Worm (Caenorhabditis elegans) whole organism, early embryonic: ENCODE measurements around the gene C49A9.6.

Source experiments
- B0310.2 ChIP-seq: sonication (generic microtip); optimal IDR thresholded peaks from 2 replicates; lab custom pipeline; 2016; ENCODE audit warnings: mild to moderate bottlenecking, missing genetic modification characterization, missing compliant biosample characterization
- F13C5.2 ChIP-seq: sonication (generic microtip); optimal IDR thresholded peaks from 2 replicates; lab custom pipeline; 2017; ENCODE audit warnings: mild to moderate bottlenecking, missing genetic modification characterization, inconsistent platforms, missing compliant biosample characterization
- aly-1 ChIP-seq: sonication (generic microtip); optimal IDR thresholded peaks from 2 replicates; lab custom pipeline; 2016; ENCODE audit warnings: missing genetic modification characterization, missing compliant biosample characterization
- ama-1 ChIP-seq: fragments of 150-350 bp; optimal IDR thresholded peaks from 2 replicates; lab custom pipeline; 2014
- ceh-13 ChIP-seq: fragments of 200-800 bp; sonication (Bioruptor generic); optimal IDR thresholded peaks from 2 replicates; lab custom pipeline; 2018; ENCODE audit warnings: mild to moderate bottlenecking, missing genetic modification characterization, missing compliant biosample characterization
- ceh-36 ChIP-seq: sonication (generic microtip); optimal IDR thresholded peaks from 2 replicates; lab custom pipeline; 2016; ENCODE audit warnings: missing genetic modification characterization, inconsistent platforms, missing compliant biosample characterization
- ets-7 ChIP-seq: sonication (generic microtip); optimal IDR thresholded peaks from 2 replicates; lab custom pipeline; 2016; ENCODE audit warnings: missing genotype, missing genetic modification characterization, missing compliant biosample characterization
- flt-1 ChIP-seq: fragments of 200-800 bp; sonication (Bioruptor generic); IDR thresholded peaks from 2 replicates; pipeline ENCODE4 v1.3.6; 2022; ENCODE audit warnings: missing genetic modification characterization, missing compliant biosample characterization
- hmbx-1 ChIP-seq: sonication (generic microtip); optimal IDR thresholded peaks from 2 replicates; lab custom pipeline; 2016; ENCODE audit warnings: mild to moderate bottlenecking, missing genetic modification characterization, missing compliant biosample characterization
- hmg-4 ChIP-seq: fragments of 200-800 bp; sonication (Bioruptor generic); optimal IDR thresholded peaks from 2 replicates; lab custom pipeline; 2018; ENCODE audit warnings: mild to moderate bottlenecking, missing genetic modification characterization, missing compliant biosample characterization
- hnd-1 ChIP-seq: sonication (generic microtip); optimal IDR thresholded peaks from 2 replicates; lab custom pipeline; 2016; ENCODE audit warnings: missing genetic modification characterization, missing compliant biosample characterization
- pes-1 ChIP-seq: fragments of 200-800 bp; sonication (Bioruptor generic); IDR thresholded peaks from 2 replicates; pipeline ENCODE4 v1.3.6; 2022; ENCODE audit warnings: missing genetic modification reagents, missing genetic modification characterization, missing compliant biosample characterization
- scrt-1 ChIP-seq: fragments of 200-800 bp; sonication (Bioruptor generic); IDR thresholded peaks from 2 replicates; pipeline ENCODE4 v1.3.6; 2022; ENCODE audit warnings: missing genetic modification characterization, missing compliant biosample characterization
- sea-1 ChIP-seq: fragments of 200-800 bp; sonication (Bioruptor generic); conservative IDR thresholded peaks from 2 replicates; pipeline ENCODE4 v1.3.6; 2022; ENCODE audit warnings: missing genetic modification characterization, missing compliant biosample characterization
- tbx-11 ChIP-seq: fragments of 200-800 bp; sonication (Bioruptor generic); IDR thresholded peaks from 2 replicates; pipeline ENCODE4 v1.3.6; 2022; ENCODE audit warnings: missing genetic modification characterization, missing compliant biosample characterization
- tbx-37 ChIP-seq: fragments of 200-800 bp; sonication (Bioruptor generic); conservative IDR thresholded peaks from 2 replicates; pipeline ENCODE4 v1.3.6; 2022; ENCODE audit warnings: missing genetic modification reagents, missing genetic modification characterization, missing compliant biosample characterization
- tra-4 ChIP-seq: sonication (generic microtip); optimal IDR thresholded peaks from 2 replicates; lab custom pipeline; 2017; ENCODE audit warnings: missing genetic modification characterization, missing compliant biosample characterization

C49A9.6 gene

DNA sequence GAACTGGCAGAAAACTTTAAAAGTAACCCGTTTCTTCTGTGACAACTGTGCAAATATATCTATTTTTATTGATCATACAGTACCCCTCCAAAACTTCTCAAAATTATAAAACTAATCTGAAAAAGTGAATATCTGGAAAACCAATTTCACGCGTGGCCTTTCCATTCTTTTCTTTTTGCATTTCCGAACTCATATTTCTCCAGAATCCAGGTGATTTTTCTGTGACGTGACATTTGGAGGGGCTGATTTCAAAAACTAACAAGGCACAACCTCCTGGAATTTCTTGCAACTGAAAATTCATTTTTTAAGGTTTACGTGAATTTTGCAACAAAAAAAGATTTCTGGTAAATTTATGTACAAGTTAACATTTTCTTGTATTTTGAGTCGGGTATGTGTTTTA is 10.5 kb upstream of the C49A9.6 start:
- no peak for TF ChIP-seq ets-7 (tag; lab: Kevin White, UChicago)
- TF ChIP-seq scrt-1: no peak
- TF ChIP-seq tbx-37: no peak
- TF ChIP-seq ceh-36 (tag; lab: Kevin White, UChicago): no peak
- TF ChIP-seq F13C5.2 (tag; lab: Kevin White, UChicago): no peak
- TF ChIP-seq hnd-1 (tag; lab: Kevin White, UChicago): no peak

DNA sequence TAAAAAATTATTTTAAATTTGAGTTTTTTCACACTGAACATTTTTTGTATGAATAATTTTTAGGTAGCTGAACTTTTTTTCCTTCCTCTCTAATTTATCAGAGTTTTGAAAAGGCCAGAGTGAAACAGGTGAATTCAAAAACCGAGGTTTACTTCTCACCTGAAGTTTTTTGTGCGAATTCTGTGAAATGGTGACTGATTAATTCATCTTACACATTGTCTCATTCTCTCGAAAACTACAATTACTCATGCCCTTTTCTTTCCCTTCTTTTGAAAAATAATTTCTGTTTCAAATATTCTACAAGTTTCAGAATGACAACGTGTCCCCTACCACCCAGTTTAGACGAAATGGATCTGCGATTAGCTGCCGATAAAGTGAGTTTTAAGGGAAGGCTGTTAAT is 9.0 kb upstream of the C49A9.6 start, which contains the start of gene tkr-2:
Gene tkr-2, plus strand, starts transcription at position 301 of the 400 bp plus-strand sequence.
- TF ChIP-seq flt-1 (GFP tag; lab: Robert Waterston, UW) (no peak), pes-1 (GFP tag; lab: Robert Waterston, UW) (no peak), ama-1 (lab: Kevin White, UChicago) (no peak), aly-1 (tag; lab: Kevin White, UChicago) (no peak), hnd-1 (tag; lab: Kevin White, UChicago) (no peak), F13C5.2 (tag; lab: Kevin White, UChicago) (no peak), tbx-11 (GFP tag; lab: Robert Waterston, UW) (no peak), tbx-37 (no peak)

DNA sequence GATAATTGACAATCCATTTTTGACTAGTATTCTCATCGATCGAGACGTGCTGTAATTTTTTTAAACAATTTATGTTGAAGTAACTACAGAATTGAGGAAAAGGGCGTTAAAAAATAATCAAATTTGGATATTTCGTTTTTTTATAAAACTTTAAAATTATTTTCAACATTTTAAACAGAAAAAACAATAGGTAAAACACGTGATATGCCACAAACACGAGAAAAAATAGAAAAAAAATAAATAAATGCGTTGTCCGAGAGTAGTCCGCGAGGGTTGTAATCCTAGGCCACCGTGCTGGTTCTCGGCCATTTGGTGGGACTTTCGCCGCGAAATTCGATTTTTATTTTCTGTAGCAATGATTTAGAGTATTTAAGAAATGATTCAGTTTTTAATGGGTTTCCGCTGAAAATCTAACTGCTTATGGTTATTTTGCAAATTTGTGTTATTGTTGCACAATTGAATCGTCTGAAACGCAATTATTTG is 4.4 kb upstream of the C49A9.6 start, which contains the start of gene C49A9.10:
Gene C49A9.10, minus strand, starts transcription at position 51 of the 483 bp plus-strand sequence.
- TF ChIP-seq tbx-37: peak; percentile 90
- TF ChIP-seq scrt-1: 0 out of 2 replicates have a peak, but pooled peaks have one; percentile 23
- TF ChIP-seq F13C5.2 (tag; lab: Kevin White, UChicago): peak; percentile 35
- TF ChIP-seq sea-1: no peak
- no peak for TF ChIP-seq hmbx-1
- TF ChIP-seq ceh-36 (tag; lab: Kevin White, UChicago): no peak
- peak; percentile 74; the same call in 1 of the 2 replicates for TF ChIP-seq pes-1 (GFP tag; lab: Robert Waterston, UW)
- TF ChIP-seq tra-4 (tag; lab: Kevin White, UChicago): no peak
- TF ChIP-seq ama-1 (lab: Kevin White, UChicago): no peak
- no peak for TF ChIP-seq hnd-1 (tag; lab: Kevin White, UChicago)
- no peak for TF ChIP-seq B0310.2
- no peak for TF ChIP-seq hmg-4 (GFP tag; lab: Kevin White, UChicago)
- no peak for TF ChIP-seq ets-7 (tag; lab: Kevin White, UChicago)
- TF ChIP-seq flt-1 (GFP tag; lab: Robert Waterston, UW): peak; percentile 10; the same call in 1 of the 2 replicates
- no peak for TF ChIP-seq tbx-11 (GFP tag; lab: Robert Waterston, UW)
- no peak for TF ChIP-seq aly-1 (tag; lab: Kevin White, UChicago)

DNA sequence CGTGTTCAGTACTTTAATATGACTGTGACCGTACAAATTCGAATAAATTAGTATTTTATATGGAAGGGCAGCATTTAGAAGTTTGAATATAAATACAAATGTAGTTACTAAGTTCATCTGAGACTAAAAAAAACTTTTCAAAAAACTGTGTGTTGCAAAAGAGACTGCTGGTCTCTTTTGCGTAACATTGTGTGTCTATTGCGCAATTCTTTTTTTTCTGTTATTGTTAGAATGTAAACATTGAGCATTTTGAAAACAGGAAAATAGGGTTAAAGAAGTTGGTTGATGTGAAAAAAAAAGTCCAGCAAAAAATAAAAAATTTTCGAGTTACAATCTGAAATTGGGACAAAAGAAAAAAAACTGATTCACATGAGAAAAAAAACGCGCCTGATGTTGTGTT is 1.4 kb upstream of the C49A9.6 start:
- no peak for TF ChIP-seq tbx-11 (GFP tag; lab: Robert Waterston, UW)
- no peak for TF ChIP-seq ceh-36 (tag; lab: Kevin White, UChicago)
- no peak for TF ChIP-seq hnd-1 (tag; lab: Kevin White, UChicago)
- TF ChIP-seq flt-1 (GFP tag; lab: Robert Waterston, UW): no peak
- TF ChIP-seq ceh-13 (GFP tag; lab: Kevin White, UChicago): no peak
- no peak for TF ChIP-seq tra-4 (tag; lab: Kevin White, UChicago)
- no peak for TF ChIP-seq sea-1
- TF ChIP-seq hmbx-1: no peak
- no peak for TF ChIP-seq pes-1 (GFP tag; lab: Robert Waterston, UW)
- no peak for TF ChIP-seq scrt-1

DNA sequence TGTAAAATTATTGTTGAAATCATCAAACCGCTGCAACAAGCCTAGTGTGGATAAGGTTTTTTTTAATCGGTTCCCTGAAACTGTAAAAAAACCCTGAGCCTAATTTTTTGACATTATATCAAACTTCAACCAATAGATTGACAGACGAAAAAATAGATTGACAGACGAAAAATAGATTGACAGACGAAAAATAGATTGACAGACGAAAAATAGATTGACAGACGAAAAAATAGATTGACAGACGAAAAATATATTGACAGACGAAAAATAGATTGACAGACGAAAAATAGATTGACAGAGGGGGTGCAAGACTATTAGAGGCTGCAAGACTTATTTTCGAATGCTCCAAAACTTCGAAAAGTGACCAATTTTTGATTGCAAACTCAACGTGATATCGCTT is 778 bp upstream of the C49A9.6 start:
- TF ChIP-seq flt-1 (GFP tag; lab: Robert Waterston, UW) (peak; percentile 62), tbx-37 (peak; percentile 44; the same call in 1 of the 2 replicates)

DNA sequence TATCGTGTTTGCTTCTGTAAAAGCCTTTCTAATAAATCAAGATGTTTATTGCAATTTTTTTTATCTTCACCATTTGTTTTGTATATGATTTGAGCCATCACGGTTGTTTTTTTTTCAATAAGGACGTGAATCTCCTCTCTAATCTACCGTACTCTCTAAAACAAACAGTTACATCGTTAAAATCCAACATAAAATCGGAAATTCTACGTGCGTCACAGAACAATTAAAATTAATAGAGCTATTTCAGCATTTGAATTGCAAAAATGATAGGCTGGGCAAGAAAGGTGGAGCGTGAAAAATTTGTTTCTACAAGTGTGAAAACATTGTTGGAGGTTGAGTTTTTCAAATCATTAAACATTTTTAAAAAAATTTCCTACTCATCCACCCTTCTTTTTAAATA is 2.7 kb downstream of the C49A9.6 start, which contains the start of gene C49A9.5:
Gene C49A9.5, plus strand, starts transcription at position 271 of the 400 bp plus-strand sequence.
- TF ChIP-seq aly-1 (tag; lab: Kevin White, UChicago) (no peak), ceh-36 (tag; lab: Kevin White, UChicago) (no peak), tbx-37 (no peak), sea-1 (no peak), ets-7 (tag; lab: Kevin White, UChicago) (no peak), ama-1 (lab: Kevin White, UChicago) (no peak), F13C5.2 (tag; lab: Kevin White, UChicago) (no peak), hmbx-1 (no peak), scrt-1 (no peak), flt-1 (GFP tag; lab: Robert Waterston, UW) (no peak), pes-1 (GFP tag; lab: Robert Waterston, UW) (no peak), hnd-1 (tag; lab: Kevin White, UChicago) (no peak)

DNA sequence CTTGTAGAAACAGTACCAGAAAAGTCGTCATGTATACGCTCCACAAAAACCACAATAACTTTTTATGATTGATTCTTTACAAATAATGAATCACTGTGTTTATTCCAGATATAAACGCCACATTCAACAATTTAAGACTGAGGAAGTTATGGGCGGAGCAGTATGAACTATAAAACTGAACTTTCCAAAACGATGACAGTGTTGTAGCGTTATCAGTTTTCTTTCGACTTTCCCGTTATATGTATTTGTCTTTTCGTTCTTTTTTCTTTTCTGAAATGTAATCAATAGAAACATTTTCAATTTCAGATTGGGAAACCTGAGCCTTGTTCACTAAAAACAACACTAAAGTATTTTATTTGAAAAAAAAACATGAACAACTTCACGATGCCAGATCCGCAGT is 6.3 kb downstream of the C49A9.6 start, which contains the start of gene C49A9.9:
Gene C49A9.9, plus strand, starts transcription at position 307 of the 400 bp plus-strand sequence.
- TF ChIP-seq ceh-13 (GFP tag; lab: Kevin White, UChicago): no peak

DNA sequence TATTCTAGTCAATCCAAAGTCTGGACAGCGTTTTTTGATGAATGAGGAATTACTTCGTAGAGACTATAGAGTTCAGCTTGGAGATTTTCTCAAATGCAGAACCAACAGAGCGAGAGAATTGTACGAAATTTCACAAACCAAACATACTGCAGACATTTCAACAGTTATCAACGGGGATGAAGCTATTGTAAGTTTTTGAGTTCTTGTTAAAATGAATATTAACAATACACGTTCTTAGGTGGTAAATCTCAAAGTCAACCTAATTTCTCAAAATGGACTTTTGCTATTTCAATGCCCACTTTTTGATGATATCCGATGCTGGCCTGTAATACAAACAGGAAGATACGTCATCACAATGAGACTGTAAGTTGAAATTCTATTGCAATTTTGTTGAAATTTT is 6.8 kb downstream of the C49A9.6 start:
- TF ChIP-seq flt-1 (GFP tag; lab: Robert Waterston, UW): no peak
- no peak for TF ChIP-seq hnd-1 (tag; lab: Kevin White, UChicago)

DNA sequence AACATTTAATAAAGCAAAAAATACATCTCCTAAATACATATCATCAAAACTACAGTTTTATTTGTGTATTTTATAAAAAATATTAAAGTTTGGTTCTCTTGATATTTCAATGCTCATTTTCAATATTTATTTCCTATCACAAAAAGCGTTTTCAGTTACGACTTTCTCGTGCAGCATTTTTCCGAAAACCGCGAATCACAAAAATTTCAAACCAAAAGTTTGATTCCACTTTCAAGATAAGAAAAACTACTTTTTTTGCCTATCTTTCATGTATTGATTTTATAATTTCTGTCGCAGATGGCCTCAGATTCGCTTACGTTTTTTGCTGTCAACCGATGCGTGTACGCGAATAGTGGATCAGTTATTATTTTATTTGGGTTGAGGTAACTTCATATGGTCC is 8.7 kb downstream of the C49A9.6 start, which contains the start of gene C49A9.4:
Gene C49A9.4, plus strand, starts transcription at position 265 of the 400 bp plus-strand sequence.
- TF ChIP-seq hnd-1 (tag; lab: Kevin White, UChicago) (no peak), pes-1 (GFP tag; lab: Robert Waterston, UW) (no peak), hmbx-1 (no peak), ama-1 (lab: Kevin White, UChicago) (no peak), ceh-13 (GFP tag; lab: Kevin White, UChicago) (no peak), tbx-11 (GFP tag; lab: Robert Waterston, UW) (no peak), ets-7 (tag; lab: Kevin White, UChicago) (no peak), sea-1 (no peak), flt-1 (GFP tag; lab: Robert Waterston, UW) (no peak), ceh-36 (tag; lab: Kevin White, UChicago) (no peak), B0310.2 (no peak), tbx-37 (no peak)
